Fruit fly (Drosophila melanogaster) whole organism, embryonic: ENCODE data around the gene Lcp65Ag3.

Source experiments
- Abd-B ChIP-seq: fragments of 200-800 bp; sonication (Bioruptor generic); optimal IDR thresholded peaks from 2 replicates; lab custom pipeline; 2018; ENCODE audit warnings: missing biosample characterization, mild to moderate bottlenecking, missing genetic modification characterization, moderate library complexity
- Bdp1 ChIP-seq: fragments of 200-800 bp; sonication (Bioruptor generic); optimal IDR thresholded peaks from 3 replicates; lab custom pipeline; 2016; ENCODE audit warnings: missing biosample characterization, missing genetic modification characterization
- Blimp-1 ChIP-seq: fragments of 200-800 bp; sonication (Bioruptor generic); optimal IDR thresholded peaks from 3 replicates; lab custom pipeline; 2018; ENCODE audit warnings: missing biosample characterization, missing genetic modification characterization, mild to moderate bottlenecking, moderate library complexity, missing genetic modification reagents
- CG11504 ChIP-seq: fragments of 200-800 bp; sonication (Bioruptor generic); optimal IDR thresholded peaks from 3 replicates; lab custom pipeline; 2019; ENCODE audit warnings: missing biosample characterization, mild to moderate bottlenecking, missing genetic modification characterization, moderate library complexity
- CG12299 ChIP-seq: fragments of 200-800 bp; sonication (Bioruptor generic); optimal IDR thresholded peaks from 2 replicates; lab custom pipeline; 2018; ENCODE audit warnings: missing biosample characterization, mild to moderate bottlenecking, missing genetic modification characterization
- CG12391 ChIP-seq: fragments of 200-800 bp; sonication (Bioruptor generic); optimal IDR thresholded peaks from 3 replicates; lab custom pipeline; 2018; ENCODE audit warnings: missing biosample characterization, mild to moderate bottlenecking, missing genetic modification characterization, moderate library complexity
- CG12659 ChIP-seq: fragments of 200-800 bp; sonication (Bioruptor generic); optimal IDR thresholded peaks from 3 replicates; lab custom pipeline; 2017; ENCODE audit warnings: mild to moderate bottlenecking, missing biosample characterization, missing genetic modification reagents, missing genetic modification characterization
- CG16813 ChIP-seq: fragments of 200-800 bp; sonication (Bioruptor generic); IDR thresholded peaks from 3 replicates; pipeline ENCODE4 v1.3.6; 2022; ENCODE audit warnings: missing biosample characterization, missing genetic modification characterization; ENCODE audit not compliant: partially characterized antibody
- CG17612 ChIP-seq: fragments of 200-800 bp; sonication (Bioruptor generic); IDR thresholded peaks from 2 replicates; pipeline ENCODE4 v1.3.6; 2022; ENCODE audit warnings: missing biosample characterization, missing genetic modification characterization
- CG17912 ChIP-seq: fragments of 200-800 bp; sonication (Bioruptor generic); optimal IDR thresholded peaks from 2 replicates; lab custom pipeline; 2018; ENCODE audit warnings: missing biosample characterization, mild to moderate bottlenecking, missing genetic modification characterization
- CG1792 ChIP-seq: fragments of 200-800 bp; sonication (Bioruptor generic); optimal IDR thresholded peaks from 2 replicates; lab custom pipeline; 2016; ENCODE audit warnings: missing biosample characterization, missing genetic modification characterization
- CG18599 ChIP-seq: fragments of 200-800 bp; sonication (Bioruptor generic); optimal IDR thresholded peaks from 3 replicates; lab custom pipeline; 2017; ENCODE audit warnings: missing biosample characterization, missing genetic modification characterization, mild to moderate bottlenecking, moderate library complexity, missing genetic modification reagents
- CG30403 ChIP-seq: fragments of 200-800 bp; sonication (Bioruptor generic); optimal IDR thresholded peaks from 3 replicates; lab custom pipeline; 2016; ENCODE audit warnings: missing biosample characterization, missing genetic modification characterization
- CG4404 ChIP-seq: fragments of 200-800 bp; sonication (Bioruptor generic); IDR thresholded peaks from 2 replicates; pipeline ENCODE4 v1.3.6; 2022; ENCODE audit warnings: missing biosample characterization, missing genetic modification characterization
- CG8359 ChIP-seq: fragments of 200-800 bp; sonication (Bioruptor generic); optimal IDR thresholded peaks from 2 replicates; lab custom pipeline; 2017; ENCODE audit warnings: missing biosample characterization, mild to moderate bottlenecking, missing genetic modification characterization, borderline replicate concordance
- CG8388 ChIP-seq: fragments of 200-800 bp; sonication (Bioruptor generic); optimal IDR thresholded peaks from 2 replicates; lab custom pipeline; 2019; ENCODE audit warnings: missing biosample characterization, mild to moderate bottlenecking, missing genetic modification characterization, moderate library complexity
- CG8765 ChIP-seq: fragments of 200-800 bp; sonication (Bioruptor generic); IDR thresholded peaks from 2 replicates; pipeline ENCODE4 v1.3.6; 2022; ENCODE audit warnings: missing biosample characterization, missing genetic modification characterization
- CG8924 ChIP-seq: fragments of 200-800 bp; optimal IDR thresholded peaks from 3 replicates; lab custom pipeline; 2019; ENCODE audit warnings: missing biosample characterization, mild to moderate bottlenecking, missing genetic modification characterization, moderate library complexity
- D19A ChIP-seq: fragments of 200-800 bp; optimal IDR thresholded peaks from 3 replicates; lab custom pipeline; 2019; ENCODE audit warnings: missing biosample characterization, mild to moderate bottlenecking, missing genetic modification characterization, moderate library complexity
- Dip3 ChIP-seq: fragments of 200-800 bp; sonication (Bioruptor generic); optimal IDR thresholded peaks from 3 replicates; lab custom pipeline; 2016; ENCODE audit warnings: missing biosample characterization, missing genetic modification characterization
- GATAe ChIP-seq: fragments of 200-800 bp; sonication (Bioruptor generic); conservative IDR thresholded peaks from 2 replicates; pipeline ENCODE4 v1.3.6; 2022; ENCODE audit warnings: missing biosample characterization, missing genetic modification characterization
- Gug ChIP-seq: fragments of 200-800 bp; sonication (Bioruptor generic); IDR thresholded peaks from 4 replicates; pipeline ENCODE4 v1.3.6; 2022; ENCODE audit warnings: missing biosample characterization, missing genetic modification characterization
- Hmx ChIP-seq: fragments of 200-800 bp; sonication (Bioruptor generic); optimal IDR thresholded peaks from 2 replicates; lab custom pipeline; 2016; ENCODE audit warnings: missing biosample characterization, missing genetic modification characterization
- Hr3 ChIP-seq: fragments of 200-800 bp; sonication (Bioruptor generic); optimal IDR thresholded peaks from 3 replicates; lab custom pipeline; 2016; ENCODE audit warnings: missing biosample characterization, missing genetic modification characterization
- Kr ChIP-seq: fragments of 200-800 bp; sonication (Bioruptor generic); optimal IDR thresholded peaks from 2 replicates; lab custom pipeline; 2017; ENCODE audit warnings: missing biosample characterization, mild to moderate bottlenecking, missing genetic modification characterization
- Rx ChIP-seq: fragments of 200-800 bp; sonication (Bioruptor generic); IDR thresholded peaks from 2 replicates; pipeline ENCODE4 v1.3.6; 2022; ENCODE audit warnings: missing biosample characterization, missing genetic modification characterization
- Scr ChIP-seq: fragments of 200-800 bp; sonication (Bioruptor generic); IDR thresholded peaks from 2 replicates; pipeline ENCODE4 v1.3.6; 2022; ENCODE audit warnings: missing biosample characterization, missing genetic modification characterization; ENCODE audit not compliant: partially characterized antibody
- TFAM ChIP-seq: fragments of 200-800 bp; sonication (Bioruptor generic); optimal IDR thresholded peaks from 2 replicates; lab custom pipeline; 2017; ENCODE audit warnings: missing biosample characterization, missing genetic modification characterization, inconsistent platforms
- Usf ChIP-seq: fragments of 200-800 bp; sonication (Bioruptor generic); optimal IDR thresholded peaks from 2 replicates; lab custom pipeline; 2017; ENCODE audit warnings: missing genotype, missing biosample characterization, missing genetic modification characterization
- Vsx1 ChIP-seq: fragments of 200-800 bp; sonication (Bioruptor generic); optimal IDR thresholded peaks from 2 replicates; lab custom pipeline; 2017; ENCODE audit warnings: missing biosample characterization, mild to moderate bottlenecking, missing genetic modification characterization, missing genetic modification reagents
- bowl ChIP-seq: fragments of 200-800 bp; sonication (Bioruptor generic); IDR thresholded peaks from 2 replicates; pipeline ENCODE4 v1.3.6; 2022; ENCODE audit warnings: missing biosample characterization, missing genetic modification characterization
- crp ChIP-seq, 2 experiments: fragments of 200-800 bp; sonication (Bioruptor generic); optimal IDR thresholded peaks; 2 replicates in 1 of 2; 3 replicates in 1 of 2; lab custom pipeline; 2017; ENCODE audit warnings: missing biosample characterization in 2 of 2, missing genetic modification characterization in 2 of 2, mild to moderate bottlenecking in 1 of 2, moderate library complexity in 1 of 2
- gce ChIP-seq: fragments of 200-800 bp; sonication (Bioruptor generic); IDR thresholded peaks from 3 replicates; pipeline ENCODE4 v1.3.6; 2022; ENCODE audit warnings: missing biosample characterization, missing genetic modification characterization
- gfzf ChIP-seq: fragments of 200-800 bp; sonication (Bioruptor generic); optimal IDR thresholded peaks from 2 replicates; lab custom pipeline; 2016; ENCODE audit warnings: missing biosample characterization, mild to moderate bottlenecking, missing genetic modification characterization, moderate library complexity
- ind ChIP-seq: fragments of 200-800 bp; sonication (Bioruptor generic); optimal IDR thresholded peaks from 3 replicates; lab custom pipeline; 2016; ENCODE audit warnings: missing biosample characterization, missing genetic modification characterization
- jing ChIP-seq: fragments of 200-800 bp; sonication (Bioruptor generic); optimal IDR thresholded peaks from 2 replicates; lab custom pipeline; 2018; ENCODE audit warnings: missing biosample characterization, mild to moderate bottlenecking, missing genetic modification characterization
- lov ChIP-seq, 2 experiments: fragments of 200-800 bp in 1 of 2; fragments of >200 bp in 1 of 2; sonication (Bioruptor generic) in 1 of 2; IDR thresholded peaks in 1 of 2; optimal IDR thresholded peaks in 1 of 2; 2 replicates in 1 of 2; 3 replicates in 1 of 2; pipeline versions ENCODE4 v1.3.6 to Lab custom; 2017 to 2022; ENCODE audit warnings: missing biosample characterization in 1 of 2, missing genetic modification characterization in 1 of 2
- mld ChIP-seq: fragments of 200-800 bp; sonication (Bioruptor generic); IDR thresholded peaks from 3 replicates; pipeline ENCODE4 v1.3.6; 2022; ENCODE audit warnings: missing biosample characterization, missing genetic modification characterization; ENCODE audit not compliant: partially characterized antibody
- nerfin-2 ChIP-seq: fragments of 200-800 bp; sonication (Bioruptor generic); IDR thresholded peaks from 2 replicates; pipeline ENCODE4 v1.3.6; 2022; ENCODE audit warnings: missing biosample characterization, missing genetic modification characterization; ENCODE audit not compliant: partially characterized antibody
- sens ChIP-seq: fragments of 200-800 bp; sonication (Bioruptor generic); peaks from one replicate; lab custom pipeline; 2016; ENCODE audit warnings: missing biosample characterization, missing genetic modification characterization
- sim ChIP-seq: fragments of 200-800 bp; sonication (Bioruptor generic); IDR thresholded peaks from 2 replicates; pipeline ENCODE4 v1.3.6; 2022; ENCODE audit warnings: missing biosample characterization, missing genetic modification characterization
- slbo ChIP-seq: fragments of 200-800 bp; sonication (Bioruptor generic); IDR thresholded peaks from 2 replicates; pipeline ENCODE4 v1.3.6; 2022; ENCODE audit warnings: missing biosample characterization, missing genetic modification characterization
- sna ChIP-seq: fragments of 200-800 bp; sonication (Bioruptor generic); IDR thresholded peaks from 2 replicates; pipeline ENCODE4 v1.3.6; 2022; ENCODE audit warnings: missing biosample characterization, missing genetic modification characterization; ENCODE audit not compliant: partially characterized antibody
- sr ChIP-seq: fragments of 200-800 bp; sonication (Bioruptor generic); IDR thresholded peaks from 3 replicates; pipeline ENCODE4 v1.3.6; 2022; ENCODE audit warnings: missing biosample characterization, missing genetic modification characterization
- tna ChIP-seq: fragments of 200-800 bp; sonication (Bioruptor generic); IDR thresholded peaks from 2 replicates; pipeline ENCODE4 v1.3.6; 2022; ENCODE audit warnings: missing biosample characterization, missing genetic modification characterization; ENCODE audit not compliant: partially characterized antibody
- zen ChIP-seq: fragments of 200-800 bp; sonication (Bioruptor generic); optimal IDR thresholded peaks from 3 replicates; lab custom pipeline; 2018; ENCODE audit warnings: missing biosample characterization, mild to moderate bottlenecking, missing genetic modification characterization, moderate library complexity

The Lcp65Ag3 gene

DNA sequence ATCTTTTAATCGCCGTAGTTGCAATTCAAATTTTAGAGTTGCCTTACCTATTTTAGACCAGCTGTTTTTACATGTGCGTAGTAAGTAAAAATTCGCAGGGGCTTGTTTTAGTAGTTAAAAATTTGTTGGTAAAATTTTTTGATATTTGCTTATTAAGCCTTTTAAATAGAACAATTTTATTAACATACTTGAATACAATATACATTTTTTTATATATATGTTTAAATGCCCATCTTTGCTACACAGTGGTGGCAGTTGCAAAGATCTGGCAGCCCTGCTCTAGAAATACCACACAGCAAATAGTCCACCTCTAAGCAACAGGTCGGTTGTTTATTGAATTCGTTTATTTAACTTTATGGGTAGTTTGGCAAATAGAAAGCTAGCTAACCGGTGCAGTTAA lies 36.1 kb downstream of the Lcp65Ag3 start, which contains the start of the genes CG10467 and loj (continued):
- no peak for TF ChIP-seq gfzf (GFP tag; lab: Kevin White, UChicago)
- peak; percentile 95 for TF ChIP-seq CG8765 (GFP tag; lab: Robert Waterston, UW)

DNA sequence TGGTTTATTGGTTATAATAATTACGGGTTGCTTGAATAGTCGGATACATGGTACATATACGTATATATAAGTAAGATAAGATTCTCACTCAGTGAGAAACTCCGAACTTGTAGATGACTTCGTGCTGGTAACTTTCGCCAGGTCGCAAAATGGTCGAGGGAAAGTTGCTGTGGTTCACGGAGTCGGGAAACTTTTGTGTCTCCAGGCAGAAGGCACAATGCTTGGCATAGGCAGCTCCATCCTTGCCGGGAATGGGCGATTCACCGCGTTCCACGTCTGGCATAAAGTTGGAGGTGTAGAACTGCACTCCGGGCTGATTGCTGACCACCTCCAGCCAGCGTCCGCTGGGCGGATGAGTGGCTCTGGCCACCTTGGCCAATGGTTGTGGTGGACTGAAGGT lies 37.6 kb downstream of the Lcp65Ag3 start, which contains the start of gene CG10469:
Gene CG10469 (minus strand): TSS at position 101 of the 400 bp plus-strand sequence.
- TF ChIP-seq gce (GFP tag; lab: Robert Waterston, UW) (no peak), CG17912 (no peak), bowl (GFP tag; lab: Robert Waterston, UW) (no peak), GATAe (no peak), CG16813 (0 out of 3 replicates have a peak, but pooled peaks have one; percentile 16)
- TF ChIP-seq, all 482 proteins: peak for 1

DNA sequence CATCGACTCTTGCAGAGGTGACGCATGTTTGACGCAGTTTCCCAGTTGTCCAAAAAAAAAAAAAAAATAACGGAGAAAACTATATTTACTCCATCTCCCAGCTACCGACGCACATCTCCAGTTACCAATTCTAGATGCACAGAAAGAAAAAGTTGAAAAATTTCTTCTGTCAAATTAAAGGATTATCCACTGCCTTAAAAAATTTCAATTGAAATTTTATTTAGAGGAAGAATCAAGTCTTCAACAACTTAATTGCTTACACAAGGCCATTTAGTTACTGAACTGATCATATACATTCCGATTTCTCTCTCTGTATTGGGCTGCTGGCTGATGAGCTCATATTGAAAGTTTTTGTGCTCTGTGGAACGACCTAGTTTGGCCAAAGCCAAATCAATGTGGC lies 44.8 kb downstream of the Lcp65Ag3 start:
- TF ChIP-seq nerfin-2 (GFP tag; lab: Robert Waterston, UW), result no peak
- TF ChIP-seq sens (GFP tag; lab: Kevin White, UChicago), result peak; percentile 69
- no peak for TF ChIP-seq Vsx1 (GFP tag; lab: Kevin White, UChicago)
- TF ChIP-seq D19A (tag; lab: Kevin White, UChicago), result no peak
- 0 out of 4 replicates have a peak, but pooled peaks have one; percentile 17 for TF ChIP-seq Gug
- TF ChIP-seq sna, result no peak
- TF ChIP-seq CG12659, result peak; percentile 9
- TF ChIP-seq CG11504 (tag; lab: Kevin White, UChicago), result peak; percentile 13
- no peak for TF ChIP-seq Abd-B (GFP tag; lab: Kevin White, UChicago)
- TF ChIP-seq sim (GFP tag; lab: Robert Waterston, UW), result no peak
- TF ChIP-seq CG8924 (tag; lab: Kevin White, UChicago), result no peak
- TF ChIP-seq Kr (GFP tag; lab: Kevin White, UChicago), result no peak
- no peak for TF ChIP-seq zen
- TF ChIP-seq CG8388 (GFP tag; lab: Kevin White, UChicago), result peak; percentile 38
- peak; percentile 47 for TF ChIP-seq CG30403 (GFP tag; lab: Kevin White, UChicago)
- no peak for TF ChIP-seq jing (GFP tag; lab: Kevin White, UChicago)
- TF ChIP-seq Usf (GFP tag; lab: Kevin White, UChicago), result no peak
- TF ChIP-seq CG17612 (GFP tag; lab: Robert Waterston, UW), result no peak
- TF ChIP-seq slbo, result peak; percentile 68
- no peak for TF ChIP-seq sr (GFP tag; lab: Robert Waterston, UW)
- peak; percentile 27 for TF ChIP-seq CG12391 (tag; lab: Kevin White, UChicago)
- TF ChIP-seq lov (optimal IDR thresholded peaks at IDR 0.05; lab: Kevin White, UChicago), result no peak
- TF ChIP-seq lov (GFP tag; IDR thresholded peaks at IDR 0.05; lab: Robert Waterston, UW), result no peak
- TF ChIP-seq Hr3, result peak; percentile 14
- TF ChIP-seq tna (GFP tag; lab: Robert Waterston, UW), result no peak
- no peak for TF ChIP-seq CG12299
- no peak for TF ChIP-seq TFAM
- no peak for TF ChIP-seq mld (GFP tag; lab: Robert Waterston, UW)
- no peak for TF ChIP-seq ind (GFP tag; lab: Kevin White, UChicago)
- TF ChIP-seq Dip3 (GFP tag; lab: Kevin White, UChicago), result peak; percentile 3
- no peak for TF ChIP-seq crp (GFP tag; optimal IDR thresholded peaks at IDR 0.05; lab: Kevin White, UChicago)
- TF ChIP-seq Blimp-1 (GFP tag; lab: Kevin White, UChicago), result no peak
- no peak for TF ChIP-seq CG8359 (GFP tag; lab: Kevin White, UChicago)
- TF ChIP-seq Rx (GFP tag; lab: Robert Waterston, UW), result no peak
- TF ChIP-seq CG1792, result no peak
- TF ChIP-seq Bdp1 (GFP tag; lab: Kevin White, UChicago), result no peak
- no peak for TF ChIP-seq Scr (GFP tag; lab: Robert Waterston, UW)
- no peak for TF ChIP-seq CG4404 (GFP tag; lab: Robert Waterston, UW)
- TF ChIP-seq CG18599, result no peak
- TF ChIP-seq Hmx (GFP tag; lab: Kevin White, UChicago), result no peak
